Worm (Caenorhabditis elegans): ENCODE data around the gene lev-1.

DNA sequence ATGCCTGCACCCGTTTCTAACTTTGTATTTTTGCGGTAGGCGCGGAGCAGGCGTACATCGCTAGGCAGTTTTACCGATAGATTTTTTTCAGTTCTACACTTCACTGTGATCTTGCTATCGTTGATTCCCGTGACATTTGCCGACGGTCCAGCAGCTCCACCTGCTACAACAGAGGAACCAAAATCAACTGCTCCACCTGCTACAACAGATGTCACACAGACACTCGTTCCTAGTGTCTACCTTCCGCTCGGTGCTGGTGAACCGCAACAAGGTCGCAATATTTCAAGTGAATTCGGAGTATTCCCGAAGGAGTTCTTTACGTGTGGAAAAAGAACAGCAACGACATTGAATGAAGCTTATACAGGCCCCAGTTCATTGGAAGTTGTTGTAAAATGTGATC lies 10.9 kb upstream of the lev-1 start:
- TF ChIP-seq chd-7 (tag; optimal IDR thresholded peaks at IDR 0.05) = no peak
- no peak for TF ChIP-seq F57A8.1 (GFP tag; optimal IDR thresholded peaks at IDR 0.05)
- no peak for TF ChIP-seq let-526 (GFP tag; IDR thresholded peaks at IDR 0.05)
